Worm (Caenorhabditis elegans) whole organism, midembryonic: ENCODE measurements around the gene txt-1.
"Not testable (repeated sequence)": the region's sequence is repeated elsewhere in the genome, so short reads cannot be mapped to it uniquely, and the experiment has no call there.

ENCODE experiments used
- T22C8.4 ChIP-seq: fragments of 200-800 bp; sonication (Bioruptor generic); IDR thresholded peaks from 2 replicates; pipeline ENCODE4 v1.3.6; 2022; ENCODE audit warnings: missing genetic modification characterization, missing compliant biosample characterization
- cog-1 ChIP-seq: sonication (generic microtip); optimal IDR thresholded peaks from 2 replicates; lab custom pipeline; 2016; ENCODE audit warnings: missing genetic modification characterization, missing compliant biosample characterization
- flt-1 ChIP-seq: fragments of 200-800 bp; sonication (Bioruptor generic); IDR thresholded peaks from 2 replicates; pipeline ENCODE4 v1.3.6; 2022; ENCODE audit warnings: missing genetic modification characterization, missing compliant biosample characterization
- klf-2 ChIP-seq: fragments of 200-800 bp; sonication (Bioruptor generic); conservative IDR thresholded peaks from 2 replicates; pipeline ENCODE4 v1.3.6; 2022; ENCODE audit warnings: missing genetic modification reagents, missing genetic modification characterization, missing compliant biosample characterization
- med-1 ChIP-seq: sonication (generic microtip); optimal IDR thresholded peaks from 2 replicates; lab custom pipeline; 2017; ENCODE audit warnings: missing genetic modification characterization, mild to moderate bottlenecking, missing compliant biosample characterization, antibody characterized with exemption, missing genetic modification reagents; ENCODE audit not compliant: insufficient read depth
- ref-1 ChIP-seq: fragments of 200-800 bp; sonication (Bioruptor generic); conservative IDR thresholded peaks from 2 replicates; pipeline ENCODE4 v1.3.6; 2022; ENCODE audit warnings: missing genetic modification reagents, missing genetic modification characterization, missing compliant biosample characterization
- tab-1 ChIP-seq: fragments of 200-800 bp; sonication (Bioruptor generic); IDR thresholded peaks from 2 replicates; pipeline ENCODE4 v1.3.6; 2022; ENCODE audit warnings: missing genetic modification characterization, missing compliant biosample characterization
- ztf-23 ChIP-seq: fragments of 200-800 bp; sonication (Bioruptor generic); IDR thresholded peaks from 2 replicates; pipeline ENCODE4 v1.3.6; 2022; ENCODE audit warnings: missing genetic modification reagents, missing genetic modification characterization, missing compliant biosample characterization
- ztf-29 ChIP-seq: fragments of 200-800 bp; sonication (Bioruptor generic); IDR thresholded peaks from 2 replicates; pipeline ENCODE4 v1.3.6; 2022; ENCODE audit warnings: missing genetic modification reagents, missing genetic modification characterization, missing compliant biosample characterization

The txt-1 gene

DNA sequence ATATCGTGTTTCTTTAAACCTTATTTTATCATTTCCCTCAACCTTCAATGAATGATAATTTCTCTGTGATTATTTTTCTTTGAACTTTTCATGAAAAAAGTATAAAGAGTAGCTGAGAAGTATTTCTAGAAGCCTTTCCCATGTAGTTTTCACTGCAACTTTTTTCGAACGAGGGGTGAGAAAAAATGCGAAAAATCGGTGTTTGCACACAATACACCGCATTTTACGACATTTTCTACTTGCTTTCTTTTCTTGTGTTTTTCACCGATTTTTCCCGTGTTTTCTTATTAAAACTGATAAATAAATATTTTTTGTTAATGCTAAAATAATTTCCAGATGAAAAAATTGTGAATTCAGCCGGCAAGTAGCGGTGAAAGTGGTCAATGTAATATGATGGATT, 7.1 kb upstream of the txt-1 start, which contains the start of gene C50D2.10:
TSS of gene C50D2.10 (plus strand) at position 245 of the 400 bp plus-strand sequence.
- TF ChIP-seq ref-1 (GFP tag; lab: Robert Waterston, UW); ztf-29; klf-2: not testable (repeated sequence)

DNA sequence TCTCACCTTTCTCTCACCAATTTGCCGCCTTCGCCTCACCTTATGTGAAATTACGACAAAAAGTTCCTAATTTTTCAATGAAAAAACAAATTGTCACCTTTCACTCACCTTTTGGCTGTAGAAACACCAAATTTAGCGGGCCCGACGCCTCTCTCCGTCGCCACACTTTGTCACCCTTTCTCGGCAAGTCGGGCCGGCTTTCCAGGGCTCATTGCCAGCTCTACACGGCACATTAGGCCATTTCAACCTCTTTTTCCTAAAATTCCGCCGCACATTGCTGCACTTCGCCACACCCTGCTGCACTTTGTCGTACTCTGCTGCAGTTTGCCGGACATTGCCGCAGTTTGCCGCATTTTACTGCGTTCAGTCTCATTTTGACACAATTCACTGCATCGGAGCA, 4.8 kb upstream of the txt-1 start:
- TF ChIP-seq klf-2 = no peak
- TF ChIP-seq T22C8.4 (GFP tag; lab: Robert Waterston, UW) = no peak
- no peak for TF ChIP-seq cog-1 (tag; lab: Kevin White, UChicago)
- TF ChIP-seq ztf-29 = no peak
- TF ChIP-seq tab-1 (GFP tag; lab: Robert Waterston, UW) = no peak
- no peak for TF ChIP-seq flt-1
- no peak for TF ChIP-seq med-1 (GFP tag; lab: Kevin White, UChicago)
- no peak for TF ChIP-seq ref-1 (GFP tag; lab: Robert Waterston, UW)
- TF ChIP-seq ztf-23 (GFP tag; lab: Robert Waterston, UW) = no peak

DNA sequence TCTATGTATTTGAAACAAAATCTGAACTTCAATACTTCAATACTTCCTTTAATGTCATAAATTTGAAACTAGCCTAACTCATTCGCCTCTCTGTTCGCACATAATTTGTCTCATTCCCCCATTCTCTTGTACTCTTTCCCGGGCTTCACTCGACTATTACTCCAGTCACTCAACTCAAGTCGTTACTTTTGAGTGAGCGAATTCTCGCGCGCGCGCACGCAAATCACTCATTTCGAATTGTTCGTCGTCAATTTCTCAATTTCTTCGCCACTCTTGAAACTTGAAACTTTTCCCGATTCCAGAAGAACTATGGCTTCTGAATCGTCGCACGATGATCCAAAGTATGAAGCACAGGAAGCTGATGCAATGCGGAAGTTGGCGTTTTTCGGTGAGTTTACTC, 1.8 kb upstream of the txt-1 start, which contains the start of gene col-68:
TSS of gene col-68 (plus strand) at position 301 of the 400 bp plus-strand sequence.
- TF ChIP-seq tab-1 (GFP tag; lab: Robert Waterston, UW) = no peak

DNA sequence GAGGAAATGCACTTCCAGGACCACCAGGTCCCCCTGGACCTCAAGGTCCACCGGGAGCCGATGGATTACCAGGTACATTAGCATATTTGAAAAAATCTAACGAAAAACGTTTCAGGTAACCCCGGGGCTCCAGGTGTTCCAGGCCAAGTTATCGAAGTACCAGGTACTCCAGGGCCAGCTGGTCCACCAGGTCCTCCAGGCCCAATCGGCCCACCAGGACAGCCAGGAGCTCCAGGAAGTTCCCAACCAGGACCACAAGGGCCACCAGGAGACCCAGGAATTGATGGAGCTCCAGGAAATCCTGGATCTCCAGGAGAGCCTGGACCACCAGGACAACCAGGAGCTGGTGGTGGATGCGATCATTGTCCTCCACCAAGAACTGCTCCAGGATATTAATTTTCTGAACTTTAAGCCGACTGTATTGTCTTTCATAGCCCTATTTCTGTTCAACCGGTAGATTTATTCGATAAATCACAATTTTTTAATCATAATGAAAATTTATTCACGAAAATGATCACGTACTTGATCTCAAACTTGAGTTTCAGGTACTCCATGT, 584 bp upstream of the txt-1 start:
- TF ChIP-seq tab-1 (GFP tag; lab: Robert Waterston, UW) (no peak), cog-1 (tag; lab: Kevin White, UChicago) (no peak), T22C8.4 (GFP tag; lab: Robert Waterston, UW) (no peak), klf-2 (no peak), ztf-29 (no peak), med-1 (GFP tag; lab: Kevin White, UChicago) (no peak), ref-1 (GFP tag; lab: Robert Waterston, UW) (no peak), ztf-23 (GFP tag; lab: Robert Waterston, UW) (no peak)

DNA sequence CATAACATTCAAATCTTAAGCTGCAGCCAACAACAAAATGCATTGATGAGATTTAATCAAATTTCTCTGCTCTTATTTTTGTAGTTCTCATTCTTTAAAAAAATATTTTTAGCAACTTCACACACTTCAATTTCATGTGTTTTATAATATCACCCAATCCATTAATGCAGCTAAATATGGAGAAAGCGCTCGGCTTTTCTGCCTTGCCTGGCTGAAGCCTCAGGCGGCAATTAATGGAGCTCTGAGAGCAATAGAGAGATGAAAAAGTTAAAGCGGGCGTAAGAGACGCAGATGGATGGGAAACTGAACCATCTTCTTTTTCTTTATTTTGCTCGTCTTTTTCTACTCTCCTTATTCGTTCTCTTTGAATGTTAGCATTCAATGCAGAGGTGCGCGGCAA, 1.7 kb downstream of the txt-1 start:
- TF ChIP-seq T22C8.4 (GFP tag; lab: Robert Waterston, UW) (no peak), med-1 (GFP tag; lab: Kevin White, UChicago) (no peak), tab-1 (GFP tag; lab: Robert Waterston, UW) (no peak), ztf-29 (no peak)

DNA sequence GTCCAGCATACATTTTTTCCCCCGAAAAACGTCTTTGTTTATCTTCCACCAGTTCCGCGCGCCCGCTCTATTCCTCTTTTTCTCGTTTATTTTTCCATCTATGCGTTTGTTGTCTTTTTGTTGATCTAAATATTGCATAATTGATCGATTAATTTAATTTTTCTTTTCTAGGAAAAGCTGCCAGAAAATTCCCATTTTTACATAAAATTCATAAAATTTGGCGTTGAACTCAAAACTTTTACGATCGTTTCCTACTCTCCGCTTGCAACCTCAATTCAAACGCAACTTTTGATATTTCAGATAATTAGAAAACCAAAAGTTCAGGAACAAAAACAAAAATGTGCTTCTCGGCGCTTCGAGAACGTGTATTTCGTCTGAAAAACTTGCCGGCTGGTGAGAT, 2.9 kb downstream of the txt-1 start, which contains the start of gene C50D2.2:
TSS of gene C50D2.2 (plus strand) at position 301 of the 400 bp plus-strand sequence.
- no peak for TF ChIP-seq ref-1 (GFP tag; lab: Robert Waterston, UW)
- TF ChIP-seq cog-1 (tag; lab: Kevin White, UChicago) = no peak
- no peak for TF ChIP-seq T22C8.4 (GFP tag; lab: Robert Waterston, UW)
- no peak for TF ChIP-seq klf-2
- no peak for TF ChIP-seq ztf-23 (GFP tag; lab: Robert Waterston, UW)
- no peak for TF ChIP-seq tab-1 (GFP tag; lab: Robert Waterston, UW)
- no peak for TF ChIP-seq med-1 (GFP tag; lab: Kevin White, UChicago)
- TF ChIP-seq ztf-29 = no peak

DNA sequence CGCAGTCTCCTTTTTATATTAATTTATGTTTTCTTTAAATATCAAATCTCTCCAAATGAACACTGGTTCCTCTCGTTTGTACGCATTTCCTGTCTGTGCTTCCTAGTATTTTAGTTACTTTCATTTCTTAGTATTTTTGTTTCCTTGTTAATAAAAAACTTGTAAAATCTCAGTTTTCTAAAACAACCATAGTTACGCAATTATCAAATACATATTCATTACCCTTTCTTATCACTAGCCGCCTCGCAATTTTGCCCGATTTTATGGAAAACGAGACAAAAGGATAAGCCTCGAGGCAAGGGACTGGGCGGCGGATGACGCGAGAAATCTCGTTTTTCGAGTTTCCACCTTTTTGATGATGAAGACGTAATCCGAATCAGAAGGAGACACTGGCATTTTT, 5.3 kb downstream of the txt-1 start, which contains the start of gene C50D2.1:
TSS of gene C50D2.1 (plus strand) at position 301 of the 400 bp plus-strand sequence.
- no peak for TF ChIP-seq cog-1 (tag; lab: Kevin White, UChicago)
- TF ChIP-seq flt-1 = no peak
- no peak for TF ChIP-seq med-1 (GFP tag; lab: Kevin White, UChicago)
- TF ChIP-seq ztf-23 (GFP tag; lab: Robert Waterston, UW) = no peak
- TF ChIP-seq klf-2 = no peak
- no peak for TF ChIP-seq ztf-29
- TF ChIP-seq ref-1 (GFP tag; lab: Robert Waterston, UW) = no peak
- no peak for TF ChIP-seq T22C8.4 (GFP tag; lab: Robert Waterston, UW)
- TF ChIP-seq tab-1 (GFP tag; lab: Robert Waterston, UW) = no peak

DNA sequence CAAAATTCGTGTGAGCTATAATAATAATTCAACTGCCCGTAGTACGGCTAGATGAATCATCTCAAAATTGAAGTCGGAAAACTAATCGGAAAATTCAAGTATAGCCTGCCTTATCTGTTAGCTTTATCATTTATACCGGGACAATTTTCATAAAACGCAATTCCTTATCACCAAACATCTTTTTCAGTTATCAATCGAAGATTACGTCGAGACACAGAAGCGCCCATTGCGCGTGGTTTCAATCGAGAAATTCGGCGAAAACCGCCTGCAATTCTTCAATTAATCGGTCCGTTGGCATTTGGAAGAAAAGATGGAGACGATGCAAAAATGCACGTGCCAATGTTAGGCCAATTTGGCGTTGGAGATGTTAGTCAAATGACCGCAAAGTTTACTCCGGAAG, 6.2 kb downstream of the txt-1 start:
- no peak for TF ChIP-seq ref-1 (GFP tag; lab: Robert Waterston, UW)
- no peak for TF ChIP-seq klf-2
- TF ChIP-seq ztf-23 (GFP tag; lab: Robert Waterston, UW) = no peak
- no peak for TF ChIP-seq tab-1 (GFP tag; lab: Robert Waterston, UW)
- no peak for TF ChIP-seq cog-1 (tag; lab: Kevin White, UChicago)
- no peak for TF ChIP-seq T22C8.4 (GFP tag; lab: Robert Waterston, UW)
- TF ChIP-seq med-1 (GFP tag; lab: Kevin White, UChicago) = no peak
- no peak for TF ChIP-seq flt-1
- no peak for TF ChIP-seq ztf-29

DNA sequence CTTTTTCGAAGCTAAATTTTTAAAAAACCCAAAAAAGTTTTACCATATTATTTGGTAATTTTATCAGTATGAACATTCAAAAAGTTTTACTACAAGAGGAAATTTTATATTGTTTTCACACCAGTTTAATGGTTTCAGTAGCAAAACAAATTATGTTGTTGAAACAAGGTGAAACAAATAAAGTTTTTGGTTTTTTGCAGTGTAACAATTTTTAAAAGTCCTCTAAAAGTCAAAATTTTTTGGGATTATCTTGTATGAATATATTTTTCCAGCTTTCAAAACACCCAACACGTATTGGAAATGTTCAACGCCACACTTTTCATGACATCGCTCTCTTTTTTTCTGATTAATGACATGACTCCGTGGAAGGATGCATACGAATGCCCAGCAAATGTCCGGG, 10.9 kb downstream of the txt-1 start, which contains the start of gene srt-54:
TSS of gene srt-54 (plus strand) at position 301 of the 400 bp plus-strand sequence.
- TF ChIP-seq flt-1 (no peak), klf-2 (no peak), cog-1 (tag; lab: Kevin White, UChicago) (no peak), ztf-29 (no peak), ztf-23 (GFP tag; lab: Robert Waterston, UW) (no peak), tab-1 (GFP tag; lab: Robert Waterston, UW) (no peak), med-1 (GFP tag; lab: Kevin White, UChicago) (no peak), ref-1 (GFP tag; lab: Robert Waterston, UW) (no peak), T22C8.4 (GFP tag; lab: Robert Waterston, UW) (no peak)

DNA sequence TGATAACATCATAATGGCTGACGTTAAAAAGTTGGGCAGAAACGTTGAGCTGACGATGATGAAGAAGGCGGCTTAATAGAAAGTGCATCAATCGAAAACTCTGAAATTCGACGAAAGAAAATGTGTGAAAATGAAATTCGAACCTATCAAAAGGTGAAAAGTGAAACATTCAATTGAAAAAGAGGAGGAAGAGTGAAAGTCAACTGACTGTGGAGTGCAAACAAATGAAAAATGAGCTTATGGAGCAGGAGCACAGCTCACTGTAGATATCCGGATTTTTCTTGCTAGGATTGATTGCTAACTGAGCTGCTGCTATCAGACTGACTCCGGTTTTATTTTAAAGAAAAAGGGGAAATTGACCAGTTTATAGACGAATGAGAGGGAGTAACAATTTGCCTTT, 15.1 kb downstream of the txt-1 start, which contains the start of gene K10B4.3:
TSS of gene K10B4.3 (minus strand) at position 101 of the 400 bp plus-strand sequence.
- TF ChIP-seq klf-2 = no peak
- TF ChIP-seq tab-1 (GFP tag; lab: Robert Waterston, UW) = no peak
- TF ChIP-seq ref-1 (GFP tag; lab: Robert Waterston, UW) = no peak
- no peak for TF ChIP-seq ztf-23 (GFP tag; lab: Robert Waterston, UW)
- no peak for TF ChIP-seq med-1 (GFP tag; lab: Kevin White, UChicago)
- TF ChIP-seq ztf-29 = no peak
- no peak for TF ChIP-seq cog-1 (tag; lab: Kevin White, UChicago)
- no peak for TF ChIP-seq flt-1
- TF ChIP-seq T22C8.4 (GFP tag; lab: Robert Waterston, UW) = no peak
